Worm (Caenorhabditis elegans): Measurements from ENCODE around the gene fax-1.

Gene fax-1

ce11 chrX:3245812-3246211, 46.7 kb upstream of the fax-1 start, which contains the start of gene F40F4.7 (continued):
- TF ChIP-seq ceh-82 (tag; optimal IDR thresholded peaks at IDR 0.05) (peak in 1 of 3 experiments; percentile 31), F16B12.6 (tag; optimal IDR thresholded peaks at IDR 0.05) (peak; percentile 15), mef-2 (tag; optimal IDR thresholded peaks at IDR 0.05) (no peak), tbx-2 (tag; optimal IDR thresholded peaks at IDR 0.05) (no peak), dpl-1 (GFP tag; optimal IDR thresholded peaks at IDR 0.05) (peak in 2 of 3 experiments; percentile 61 to 71), hlh-4 (tag; optimal IDR thresholded peaks at IDR 0.05) (no peak), C04F5.9 (tag; optimal IDR thresholded peaks at IDR 0.05) (no peak), Y116A8C.19 (tag; optimal IDR thresholded peaks at IDR 0.05; ENCODE audit: borderline replicate concordance) (no peak), ztf-4 (tag; optimal IDR thresholded peaks at IDR 0.05) (peak; percentile 40), sox-4 (tag; optimal IDR thresholded peaks at IDR 0.05) (no peak), nhr-71 (tag; optimal IDR thresholded peaks at IDR 0.05) (peak; percentile 86), nhr-77 (tag; optimal IDR thresholded peaks at IDR 0.05) (no peak), snpc-4 (tag; optimal IDR thresholded peaks at IDR 0.05) (no peak), fkh-10 (GFP tag; optimal IDR thresholded peaks at IDR 0.05) (no peak), ceh-8 (GFP tag; optimal IDR thresholded peaks at IDR 0.05) (no peak), pag-3 (tag; optimal IDR thresholded peaks at IDR 0.05; ENCODE audit: borderline replicate concordance, insufficient read depth) (no peak), lin-15B (tag; optimal IDR thresholded peaks at IDR 0.05) (no peak), nhr-11 (tag; optimal IDR thresholded peaks at IDR 0.05) (no peak), ets-5 (GFP tag; IDR thresholded peaks at IDR 0.05) (no peak), nhr-90 (tag; optimal IDR thresholded peaks at IDR 0.05; ENCODE audit: poor library complexity) (peak; percentile 23), efl-3 (GFP tag; optimal IDR thresholded peaks at IDR 0.05) (no peak), lin-35 (GFP tag; optimal IDR thresholded peaks at IDR 0.05) (peak; percentile 43 to 82), sptf-1 (tag; optimal IDR thresholded peaks at IDR 0.05) (no peak), unc-62 (GFP tag; optimal IDR thresholded peaks at IDR 0.05) (no peak), C16A3.4 (tag; optimal IDR thresholded peaks at IDR 0.05) (peak; percentile 65), lir-3 (tag; optimal IDR thresholded peaks at IDR 0.05; ENCODE audit: poor library complexity) (no peak), rnt-1 (tag; optimal IDR thresholded peaks at IDR 0.05) (peak; percentile 70), ces-1 (GFP tag; optimal IDR thresholded peaks at IDR 0.05) (no peak), fos-1 (tag; optimal IDR thresholded peaks at IDR 0.05) (no peak), nhr-12 (tag; optimal IDR thresholded peaks at IDR 0.05) (no peak), snu-23 (GFP tag; optimal IDR thresholded peaks at IDR 0.05) (peak; percentile 84), aha-1 (tag; optimal IDR thresholded peaks at IDR 0.05) (no peak), zip-4 (GFP tag; optimal IDR thresholded peaks at IDR 0.05) (no peak), nhr-76 (tag; optimal IDR thresholded peaks at IDR 0.05) (no peak), nhr-85 (tag) (peak; percentile 59), nhr-237 (tag; optimal IDR thresholded peaks at IDR 0.05) (no peak), aly-2 (tag; optimal IDR thresholded peaks at IDR 0.05) (no peak), pqm-1 (tag; optimal IDR thresholded peaks at IDR 0.05) (no peak), elt-3 (tag; optimal IDR thresholded peaks at IDR 0.05) (peak in 2 of 6 experiments; percentile 32 to 59), lin-39 (tag; optimal IDR thresholded peaks at IDR 0.05) (no peak), lin-13 (GFP tag; optimal IDR thresholded peaks at IDR 0.05) (peak; percentile 47), sup-37 (GFP tag; optimal IDR thresholded peaks at IDR 0.05) (no peak), tlp-1 (tag; optimal IDR thresholded peaks at IDR 0.05) (no peak), unc-30 (tag; optimal IDR thresholded peaks at IDR 0.05) (no peak)

DNA sequence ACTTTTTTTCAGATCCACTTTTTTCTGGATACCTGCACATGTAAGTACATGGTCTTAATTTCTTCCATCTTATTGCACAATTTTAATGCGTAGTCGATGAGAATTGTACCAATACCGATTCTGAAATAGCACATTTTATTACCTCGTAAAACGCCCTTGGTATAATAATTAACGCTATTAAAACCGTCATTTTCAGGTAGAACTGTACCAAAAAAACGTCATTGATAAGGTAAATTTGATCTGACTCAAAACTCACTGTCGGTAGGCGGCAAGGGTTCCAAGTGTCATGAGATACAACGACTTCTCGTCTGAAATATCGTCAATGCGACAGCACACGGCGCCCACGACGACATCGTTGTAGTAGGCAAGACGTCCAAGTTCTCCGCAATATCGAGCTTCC, 45.3 kb upstream of the fax-1 start:
- peak; percentile 23 for TF ChIP-seq elt-2 (tag; optimal IDR thresholded peaks at IDR 0.05)
- TF ChIP-seq nhr-84 (tag; optimal IDR thresholded peaks at IDR 0.05) = no peak
